Fruit fly (Drosophila melanogaster) whole organism, embryonic: Measurements from ENCODE around the gene CG5071.
A peak's percentile ranks its signal among the peaks of the same experiment; 100 is the strongest.

Experiments
- Aef1 ChIP-seq: fragments of 200-800 bp; sonication (Bioruptor generic); IDR thresholded peaks from 3 replicates; pipeline ENCODE4 v1.3.6; 2022; ENCODE audit warnings: missing biosample characterization, missing genetic modification characterization
- Awh ChIP-seq: fragments of 200-800 bp; sonication (Bioruptor generic); IDR thresholded peaks from 2 replicates; pipeline ENCODE4, ENCODE4 v1.3.6; 2022; ENCODE audit warnings: missing biosample characterization, missing genetic modification characterization
- B-H1 ChIP-seq: fragments of 200-800 bp; sonication (Bioruptor generic); IDR thresholded peaks from 3 replicates; pipeline ENCODE4 v1.3.6; 2022; ENCODE audit warnings: missing biosample characterization, missing genetic modification characterization
- CG10147 ChIP-seq: fragments of 200-800 bp; sonication (Bioruptor generic); optimal IDR thresholded peaks from 2 replicates; lab custom pipeline; 2019; ENCODE audit warnings: missing biosample characterization, mild to moderate bottlenecking, missing genetic modification characterization, moderate library complexity
- CG1024 ChIP-seq: fragments of 200-800 bp; sonication (Bioruptor generic); IDR thresholded peaks from 2 replicates; pipeline ENCODE4 v1.3.6; 2022; ENCODE audit warnings: missing biosample characterization, missing genetic modification characterization
- CG11695 ChIP-seq: fragments of 200-800 bp; sonication (Bioruptor generic); IDR thresholded peaks from 3 replicates; pipeline ENCODE4 v1.3.6; 2022; ENCODE audit warnings: missing biosample characterization, missing genetic modification characterization
- CG12071 ChIP-seq: fragments of 200-800 bp; sonication (Bioruptor generic); optimal IDR thresholded peaks from 3 replicates; lab custom pipeline; 2018; ENCODE audit warnings: missing biosample characterization, mild to moderate bottlenecking, missing genetic modification characterization
- CG13624 ChIP-seq: fragments of 200-800 bp; sonication (Bioruptor generic); optimal IDR thresholded peaks from 2 replicates; lab custom pipeline; 2016; ENCODE audit warnings: missing biosample characterization, missing genetic modification characterization
- CG14050 ChIP-seq: fragments of 200-800 bp; sonication (Bioruptor generic); IDR thresholded peaks from 3 replicates; pipeline ENCODE4 v1.3.6; 2022; ENCODE audit warnings: missing biosample characterization, missing genetic modification characterization
- CG17912 ChIP-seq: fragments of 200-800 bp; sonication (Bioruptor generic); optimal IDR thresholded peaks from 2 replicates; lab custom pipeline; 2018; ENCODE audit warnings: missing biosample characterization, mild to moderate bottlenecking, missing genetic modification characterization
- CG1832 ChIP-seq: fragments of 200-800 bp; sonication (Bioruptor generic); optimal IDR thresholded peaks from 2 replicates; lab custom pipeline; 2017; ENCODE audit warnings: missing biosample characterization, mild to moderate bottlenecking, missing genetic modification characterization, inconsistent platforms
- CG2202 ChIP-seq: fragments of 200-800 bp; sonication (Bioruptor generic); optimal IDR thresholded peaks from 2 replicates; lab custom pipeline; 2018; ENCODE audit warnings: missing biosample characterization, mild to moderate bottlenecking, missing genetic modification characterization
- CG32767 ChIP-seq: fragments of 200-800 bp; sonication (Bioruptor generic); IDR thresholded peaks from 2 replicates; pipeline ENCODE4 v1.3.6; 2022; ENCODE audit warnings: missing biosample characterization, missing genetic modification characterization
- CG3838 ChIP-seq: fragments of 200-800 bp; sonication (Bioruptor generic); optimal IDR thresholded peaks from 3 replicates; lab custom pipeline; 2016; ENCODE audit warnings: missing biosample characterization, missing genetic modification characterization
- CG4328 ChIP-seq: fragments of 200-800 bp; sonication (Bioruptor generic); optimal IDR thresholded peaks from 3 replicates; lab custom pipeline; 2017; ENCODE audit warnings: missing biosample characterization, missing genetic modification reagents, missing genetic modification characterization
- CG5245 ChIP-seq: fragments of 200-800 bp; sonication (Bioruptor generic); optimal IDR thresholded peaks from 3 replicates; lab custom pipeline; 2016; ENCODE audit warnings: missing biosample characterization, missing genetic modification characterization
- CG7839 ChIP-seq: fragments of 200-800 bp; sonication (Bioruptor generic); optimal IDR thresholded peaks from 3 replicates; lab custom pipeline; 2018; ENCODE audit warnings: missing biosample characterization, mild to moderate bottlenecking, missing genetic modification characterization, moderate library complexity
- CG8924 ChIP-seq: fragments of 200-800 bp; optimal IDR thresholded peaks from 3 replicates; lab custom pipeline; 2019; ENCODE audit warnings: missing biosample characterization, mild to moderate bottlenecking, missing genetic modification characterization, moderate library complexity
- HHEX ChIP-seq: fragments of 200-800 bp; sonication (Bioruptor generic); optimal IDR thresholded peaks from 3 replicates; lab custom pipeline; 2017; ENCODE audit warnings: missing biosample characterization, mild to moderate bottlenecking, missing genetic modification characterization, missing genetic modification reagents
- HLHmδ ChIP-seq: fragments of 200-800 bp; sonication (Bioruptor generic); optimal IDR thresholded peaks from 2 replicates; lab custom pipeline; 2018; ENCODE audit warnings: missing biosample characterization, mild to moderate bottlenecking, missing genetic modification characterization, moderate library complexity
- MBD-R2 ChIP-seq: fragments of 200-800 bp; sonication (Bioruptor generic); IDR thresholded peaks from 2 replicates; pipeline ENCODE4 v1.3.6; 2022; ENCODE audit warnings: missing biosample characterization, missing genetic modification characterization
- Med ChIP-seq: fragments of 200-800 bp; sonication (Bioruptor generic); peaks from one replicate; lab custom pipeline; 2016; ENCODE audit warnings: missing biosample characterization, missing genetic modification characterization, mild to moderate bottlenecking, inconsistent platforms, moderate library complexity
- Myb ChIP-seq: fragments of 200-800 bp; sonication (Bioruptor generic); optimal IDR thresholded peaks from 2 replicates; lab custom pipeline; 2016; ENCODE audit warnings: missing biosample characterization, missing genetic modification characterization
- NC2β ChIP-seq: fragments of 200-800 bp; sonication (Bioruptor generic); optimal IDR thresholded peaks from 2 replicates; lab custom pipeline; 2016; ENCODE audit warnings: missing biosample characterization, missing genetic modification characterization
- NFAT ChIP-seq: fragments of 200-800 bp; sonication (Bioruptor generic); IDR thresholded peaks from 2 replicates; pipeline ENCODE4 v1.3.6; 2022; ENCODE audit warnings: missing biosample characterization, missing genetic modification characterization
- Nf-YA ChIP-seq: fragments of 200-800 bp; sonication (Bioruptor generic); IDR thresholded peaks from 2 replicates; pipeline ENCODE4 v1.3.6; 2022; ENCODE audit warnings: missing biosample characterization, missing genetic modification characterization
- PHDP ChIP-seq: fragments of 200-800 bp; sonication (Bioruptor generic); optimal IDR thresholded peaks from 3 replicates; lab custom pipeline; 2018; ENCODE audit warnings: missing biosample characterization, mild to moderate bottlenecking, missing genetic modification characterization, moderate library complexity
- TFAM ChIP-seq: fragments of 200-800 bp; sonication (Bioruptor generic); optimal IDR thresholded peaks from 2 replicates; lab custom pipeline; 2017; ENCODE audit warnings: missing biosample characterization, missing genetic modification characterization, inconsistent platforms
- Xrp1 ChIP-seq: fragments of 200-800 bp; sonication (Bioruptor generic); IDR thresholded peaks from 2 replicates; pipeline ENCODE4 v1.3.6; 2022; ENCODE audit warnings: missing biosample characterization, missing genetic modification characterization
- ap ChIP-seq: fragments of 200-800 bp; sonication (Bioruptor generic); IDR thresholded peaks from 2 replicates; pipeline ENCODE4 v1.3.6; 2022; ENCODE audit warnings: missing biosample characterization, missing genetic modification characterization
- btn ChIP-seq: fragments of 200-800 bp; sonication (Bioruptor generic); optimal IDR thresholded peaks from 2 replicates; lab custom pipeline; 2016; ENCODE audit warnings: missing biosample characterization, missing genetic modification characterization
- ci ChIP-seq: fragments of 200-800 bp; sonication (Bioruptor generic); IDR thresholded peaks from 3 replicates; pipeline ENCODE4 v1.3.6; 2022; ENCODE audit warnings: missing biosample characterization, missing genetic modification characterization
- crol ChIP-seq: fragments of 200-800 bp; sonication (Bioruptor generic); IDR thresholded peaks from 2 replicates; pipeline ENCODE4 v1.3.6; 2022; ENCODE audit warnings: missing biosample characterization, missing genetic modification characterization
- danr ChIP-seq: fragments of 200-800 bp; sonication (Bioruptor generic); IDR thresholded peaks from 2 replicates; pipeline ENCODE4 v1.3.6; 2022; ENCODE audit warnings: missing biosample characterization, missing genetic modification characterization
- dati ChIP-seq: fragments of 200-800 bp; sonication (Bioruptor generic); IDR thresholded peaks from 2 replicates; pipeline ENCODE4 v1.3.6; 2022; ENCODE audit warnings: missing biosample characterization, missing genetic modification characterization
- fd3F ChIP-seq: fragments of 200-800 bp; sonication (Bioruptor generic); optimal IDR thresholded peaks from 2 replicates; lab custom pipeline; 2018; ENCODE audit warnings: missing biosample characterization, mild to moderate bottlenecking, missing genetic modification characterization, moderate library complexity
- gro ChIP-seq: fragments of 200-800 bp; sonication (Bioruptor generic); optimal IDR thresholded peaks from 2 replicates; lab custom pipeline; 2016; ENCODE audit warnings: missing biosample characterization, missing genetic modification characterization
- h ChIP-seq: fragments of >200 bp; optimal IDR thresholded peaks from 2 replicates; lab custom pipeline; 2017
- insv ChIP-seq, 2 experiments: fragments of 200-800 bp; sonication (Bioruptor generic); optimal IDR thresholded peaks; 3 replicates each; lab custom pipeline; 2016 to 2018; ENCODE audit warnings: missing biosample characterization in 2 of 2, missing genetic modification characterization in 2 of 2
- jing ChIP-seq: fragments of 200-800 bp; sonication (Bioruptor generic); optimal IDR thresholded peaks from 2 replicates; lab custom pipeline; 2018; ENCODE audit warnings: missing biosample characterization, mild to moderate bottlenecking, missing genetic modification characterization
- knrl ChIP-seq: fragments of 200-800 bp; sonication (Bioruptor generic); IDR thresholded peaks from 3 replicates; pipeline ENCODE4 v1.3.6; 2022; ENCODE audit warnings: missing biosample characterization, missing genetic modification characterization; ENCODE audit not compliant: partially characterized antibody
- lbe ChIP-seq: fragments of 200-800 bp; sonication (Bioruptor generic); optimal IDR thresholded peaks from 2 replicates; lab custom pipeline; 2016; ENCODE audit warnings: missing biosample characterization, mild to moderate bottlenecking, missing genetic modification characterization
- nerfin-1 ChIP-seq: fragments of 200-800 bp; sonication (Bioruptor generic); optimal IDR thresholded peaks from 3 replicates; lab custom pipeline; 2019; ENCODE audit warnings: missing biosample characterization, mild to moderate bottlenecking, missing genetic modification characterization, moderate library complexity
- nmo ChIP-seq: fragments of 200-800 bp; sonication (Bioruptor generic); optimal IDR thresholded peaks from 2 replicates; lab custom pipeline; 2018; ENCODE audit warnings: missing biosample characterization, mild to moderate bottlenecking, missing genetic modification characterization, moderate library complexity
- pho ChIP-seq: fragments of 200-800 bp; sonication (Bioruptor generic); optimal IDR thresholded peaks from 2 replicates; lab custom pipeline; 2016; ENCODE audit warnings: missing biosample characterization, missing genetic modification characterization
- pros ChIP-seq: fragments of 200-800 bp; sonication (Bioruptor generic); optimal IDR thresholded peaks from 3 replicates; lab custom pipeline; 2019; ENCODE audit warnings: missing biosample characterization, mild to moderate bottlenecking, missing genetic modification characterization, moderate library complexity
- repo ChIP-seq: fragments of 200-800 bp; sonication (Bioruptor generic); optimal IDR thresholded peaks from 2 replicates; lab custom pipeline; 2016; ENCODE audit warnings: missing biosample characterization, missing genetic modification characterization
- stc ChIP-seq: fragments of 200-800 bp; sonication (Bioruptor generic); IDR thresholded peaks from 2 replicates; pipeline ENCODE4 v1.3.6; 2022; ENCODE audit warnings: missing biosample characterization, missing genetic modification characterization
- tna ChIP-seq: fragments of 200-800 bp; sonication (Bioruptor generic); IDR thresholded peaks from 2 replicates; pipeline ENCODE4 v1.3.6; 2022; ENCODE audit warnings: missing biosample characterization, missing genetic modification characterization; ENCODE audit not compliant: partially characterized antibody
- tup ChIP-seq: fragments of 200-800 bp; sonication (Bioruptor generic); optimal IDR thresholded peaks from 2 replicates; lab custom pipeline; 2016; ENCODE audit warnings: missing biosample characterization, mild to moderate bottlenecking, missing genetic modification characterization, moderate library complexity
- unpg ChIP-seq: fragments of 200-800 bp; sonication (Bioruptor generic); optimal IDR thresholded peaks from 3 replicates; lab custom pipeline; 2018; ENCODE audit warnings: missing biosample characterization, mild to moderate bottlenecking, missing genetic modification characterization, moderate library complexity

The CG5071 gene

dm6 chr3R:25652066-25652720 lies 34.0 kb downstream of the CG5071 start (continued):
- no peak for TF ChIP-seq jing (GFP tag; lab: Kevin White, UChicago)
- no peak for TF ChIP-seq HLHmδ (GFP tag; lab: Kevin White, UChicago)
- TF ChIP-seq unpg (GFP tag; lab: Kevin White, UChicago), result no peak
- TF ChIP-seq CG10147 (GFP tag; lab: Kevin White, UChicago), result peak; percentile 19
- TF ChIP-seq CG7839 (tag; lab: Kevin White, UChicago), result no peak
- no peak for TF ChIP-seq nerfin-1 (tag; lab: Kevin White, UChicago)
- TF ChIP-seq tna (GFP tag; lab: Robert Waterston, UW), result 0 out of 2 replicates have a peak, but pooled peaks have one; percentile 17
- no peak for TF ChIP-seq PHDP
- no peak for TF ChIP-seq repo (GFP tag; lab: Kevin White, UChicago)
- TF ChIP-seq fd3F (GFP tag; lab: Kevin White, UChicago), result no peak
- TF ChIP-seq Med (GFP tag; lab: Kevin White, UChicago), result peak; percentile 81
- TF ChIP-seq CG2202 (tag; lab: Kevin White, UChicago), result no peak
- TF ChIP-seq HHEX (GFP tag; lab: Kevin White, UChicago), result no peak
- no peak for TF ChIP-seq Nf-YA (GFP tag; lab: Robert Waterston, UW)
- TF ChIP-seq lbe (GFP tag; lab: Kevin White, UChicago), result no peak
- no peak for TF ChIP-seq ap (GFP tag; lab: Robert Waterston, UW)
- TF ChIP-seq CG4328 (GFP tag; lab: Kevin White, UChicago), result no peak
- 0 out of 3 replicates have a peak, but pooled peaks have one; percentile 26 for TF ChIP-seq knrl
- TF ChIP-seq CG1832 (GFP tag; lab: Kevin White, UChicago), result no peak
- TF ChIP-seq B-H1 (GFP tag; lab: Robert Waterston, UW), result no peak
- TF ChIP-seq NC2β (GFP tag; lab: Kevin White, UChicago), result no peak
- no peak for TF ChIP-seq CG8924
- no peak for TF ChIP-seq CG11695 (GFP tag; lab: Robert Waterston, UW)
- TF ChIP-seq ci (GFP tag; lab: Robert Waterston, UW), result no peak; the same call in 2 of the 3 replicates
- TF ChIP-seq CG17912 (GFP tag; lab: Kevin White, UChicago), result no peak
- TF ChIP-seq Xrp1 (GFP tag; lab: Robert Waterston, UW), result no peak
- TF ChIP-seq danr (GFP tag; lab: Robert Waterston, UW), result no peak
- peak; percentile 90 for TF ChIP-seq Myb (GFP tag; lab: Kevin White, UChicago)
- TF ChIP-seq NFAT (GFP tag; lab: Robert Waterston, UW), result 0 out of 2 replicates have a peak, but pooled peaks have one; percentile 5
- TF ChIP-seq Awh (GFP tag; lab: Robert Waterston, UW), result no peak
- TF ChIP-seq CG13624 (GFP tag; lab: Kevin White, UChicago), result no peak
- TF ChIP-seq tup (GFP tag; lab: Kevin White, UChicago), result no peak
- TF ChIP-seq crol (GFP tag; lab: Robert Waterston, UW), result no peak
- no peak for TF ChIP-seq CG3838
- no peak for TF ChIP-seq CG5245 (GFP tag; lab: Kevin White, UChicago)
- TF ChIP-seq CG12071 (GFP tag; lab: Kevin White, UChicago), result no peak
- TF ChIP-seq pho (GFP tag; lab: Kevin White, UChicago), result no peak
- TF ChIP-seq dati, result no peak
- peak; percentile 12 for TF ChIP-seq pros (GFP tag; lab: Kevin White, UChicago)
- TF ChIP-seq TFAM (GFP tag; lab: Kevin White, UChicago), result no peak
- TF ChIP-seq insv (GFP tag; optimal IDR thresholded peaks at IDR 0.05; lab: Kevin White, UChicago), result no peak
- TF ChIP-seq gro (GFP tag; lab: Kevin White, UChicago), result no peak
- TF ChIP-seq nmo (GFP tag; lab: Kevin White, UChicago), result no peak
- no peak for TF ChIP-seq CG1024 (GFP tag; lab: Robert Waterston, UW)
- no peak for TF ChIP-seq btn
- TF ChIP-seq h (lab: Kevin White, UChicago), result no peak
- TF ChIP-seq MBD-R2 (GFP tag; lab: Robert Waterston, UW), result peak; percentile 69
- TF ChIP-seq CG32767 (GFP tag; lab: Robert Waterston, UW), result no peak
- TF ChIP-seq stc, result no peak
- no peak for TF ChIP-seq Aef1 (GFP tag; lab: Robert Waterston, UW)
- no peak for TF ChIP-seq CG14050 (GFP tag; lab: Robert Waterston, UW)
